Fruit fly (Drosophila melanogaster): ENCODE data around the gene CG2120.

DNA sequence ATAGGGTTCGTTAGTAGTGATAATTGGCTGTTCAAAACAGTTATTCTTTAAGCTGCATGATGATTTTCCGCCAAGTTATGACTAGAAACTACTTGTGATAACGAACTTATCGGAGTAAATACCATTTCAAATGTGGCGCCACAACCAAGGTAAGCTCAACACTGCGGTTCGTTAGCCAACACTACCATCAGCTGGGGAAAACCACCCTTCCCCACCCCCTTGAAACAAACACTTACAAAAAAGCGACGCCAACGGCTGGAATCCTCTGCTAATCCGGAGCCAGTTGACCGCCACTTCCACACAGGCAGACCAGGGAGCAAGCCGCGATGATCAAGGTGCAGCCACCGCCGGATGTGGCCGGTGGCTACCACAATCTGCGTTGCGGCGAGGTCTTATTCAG, 17.1 kb downstream of the CG2120 start, which contains the start of gene CG18262:
- TF ChIP-seq kay (GFP tag; ENCODE audit: borderline replicate concordance) = no peak
- TF ChIP-seq CG7101 (tag; optimal IDR thresholded peaks at IDR 0.05) = peak; percentile 45
- peak; percentile 25 for TF ChIP-seq Mnt (GFP tag; optimal IDR thresholded peaks at IDR 0.05)
- peak; percentile 56 for TF ChIP-seq pad (GFP tag; optimal IDR thresholded peaks at IDR 0.05)
- no peak for TF ChIP-seq toe (GFP tag; optimal IDR thresholded peaks at IDR 0.05)
- TF ChIP-seq cic (GFP tag; optimal IDR thresholded peaks at IDR 0.05) = no peak

All from whole organism, adult.